Fruit fly (Drosophila melanogaster) S2 (cell line): ENCODE data around the gene nmdyn-D6.

Experiments used
- CG8478 ChIP-seq: fragments of >200 bp; optimal IDR thresholded peaks from 2 replicates; lab custom pipeline; 2018
- CTCF ChIP-seq, 2 experiments: fragments of >200 bp; optimal IDR thresholded peaks; 2 replicates each; lab custom pipeline; 2018

DNA sequence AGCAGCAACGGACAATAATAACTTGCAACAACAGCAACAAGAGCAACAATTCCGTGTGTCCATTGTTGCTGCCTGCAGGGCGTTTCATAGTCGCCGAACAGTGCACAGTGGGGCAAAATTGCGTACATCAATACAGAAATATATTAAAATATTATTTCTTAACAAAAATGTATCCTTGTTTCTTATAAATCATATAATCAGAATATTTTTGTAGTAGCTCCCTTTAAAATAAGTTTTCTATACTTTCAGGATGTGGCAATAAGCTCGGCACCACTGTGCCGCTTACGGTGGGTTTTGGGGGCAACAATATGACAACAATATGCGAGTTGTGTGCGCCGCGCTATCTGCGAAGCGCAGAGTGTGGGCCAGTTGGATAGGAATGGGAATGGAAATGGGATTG is 28.8 kb downstream of the nmdyn-D6 start:
- TF ChIP-seq CTCF (optimal IDR thresholded peaks at IDR 0.05; lab: Kevin White, UChicago) (no peak), CG8478 (lab: Kevin White, UChicago) (no peak)
